Fruit fly (Drosophila melanogaster) whole organism, wandering third instar larva: ENCODE data around the gene CG13250.
"Not testable (repeated sequence)": the region's sequence is repeated elsewhere in the genome, so short reads cannot be mapped to it uniquely, and the experiment has no call there.

Experiments
- Abd-B ChIP-seq: fragments of >200 bp; optimal IDR thresholded peaks from 2 replicates; lab custom pipeline; 2017; ENCODE audit warnings: missing biosample characterization, missing genetic modification characterization
- CG32264 ChIP-seq: fragments of 200-800 bp; sonication (Bioruptor generic); optimal IDR thresholded peaks from 2 replicates; lab custom pipeline; 2016; ENCODE audit warnings: missing biosample characterization, missing genetic modification characterization
- CG9705 ChIP-seq: fragments of 200-800 bp; sonication (Bioruptor generic); optimal IDR thresholded peaks from 2 replicates; lab custom pipeline; 2018; ENCODE audit warnings: missing biosample characterization, mild to moderate bottlenecking, missing genetic modification characterization
- CrebA ChIP-seq: fragments of 200-800 bp; sonication (Bioruptor generic); optimal IDR thresholded peaks from 2 replicates; lab custom pipeline; 2016; ENCODE audit warnings: missing biosample characterization, mild to moderate bottlenecking, missing genetic modification characterization, borderline replicate concordance
- Dfd ChIP-seq: fragments of >200 bp; optimal IDR thresholded peaks from 2 replicates; lab custom pipeline; 2017; ENCODE audit warnings: missing biosample characterization, missing genetic modification characterization
- Dif ChIP-seq: fragments of 200-275, 200-300 bp; sonication (Bioruptor generic); optimal IDR thresholded peaks from 2 replicates; lab custom pipeline; 2018; ENCODE audit warnings: missing biosample characterization, missing genetic modification characterization; ENCODE audit not compliant: partially characterized antibody
- GATAd ChIP-seq: sonication (Bioruptor generic); optimal IDR thresholded peaks from 2 replicates; lab custom pipeline; 2016; ENCODE audit warnings: missing biosample characterization, missing genetic modification characterization
- HLH106 ChIP-seq: fragments of 200-800 bp; optimal IDR thresholded peaks from 3 replicates; lab custom pipeline; 2019; ENCODE audit warnings: missing biosample characterization, mild to moderate bottlenecking, missing genetic modification characterization, moderate library complexity
- Hnf4 ChIP-seq: fragments of 200-800 bp; sonication (Bioruptor generic); optimal IDR thresholded peaks from 2 replicates; lab custom pipeline; 2016; ENCODE audit warnings: missing biosample characterization, mild to moderate bottlenecking, missing genetic modification characterization
- Hr78 ChIP-seq: fragments of >200 bp; optimal IDR thresholded peaks from 2 replicates; lab custom pipeline; 2017; ENCODE audit warnings: missing biosample characterization, missing genetic modification characterization
- Hr83 ChIP-seq: fragments of 200-300 bp; sonication (Bioruptor generic); optimal IDR thresholded peaks from 2 replicates; lab custom pipeline; 2016; ENCODE audit warnings: missing biosample characterization, mild to moderate bottlenecking, missing genetic modification characterization, moderate library complexity; ENCODE audit not compliant: poor library complexity, severe bottlenecking
- Jra ChIP-seq: sonication (Bioruptor generic); optimal IDR thresholded peaks from 2 replicates; lab custom pipeline; 2016; ENCODE audit warnings: missing biosample characterization, missing genetic modification characterization
- Mio ChIP-seq: sonication (Bioruptor generic); optimal IDR thresholded peaks from 2 replicates; lab custom pipeline; 2016; ENCODE audit warnings: missing biosample characterization, missing genetic modification characterization
- Myc ChIP-seq: fragments of >200 bp; optimal IDR thresholded peaks from 2 replicates; lab custom pipeline; 2017
- N ChIP-seq: fragments of >200 bp; optimal IDR thresholded peaks from 2 replicates; lab custom pipeline; 2018; ENCODE audit warnings: missing biosample characterization, missing external identifiers, missing genetic modification characterization
- OdsH ChIP-seq: fragments of 200-800 bp; sonication (Bioruptor generic); optimal IDR thresholded peaks from 2 replicates; lab custom pipeline; 2016; ENCODE audit warnings: missing biosample characterization, mild to moderate bottlenecking, missing genetic modification characterization
- Rel ChIP-seq, 2 experiments: fragments of 200-800 bp; sonication (Bioruptor generic) in 1 of 2; optimal IDR thresholded peaks; 2 replicates in 1 of 2; 3 replicates in 1 of 2; lab custom pipeline; 2016 to 2019; ENCODE audit warnings: mild to moderate bottlenecking in 2 of 2, missing biosample characterization in 2 of 2, missing genetic modification characterization in 2 of 2, moderate library complexity in 1 of 2
- Sp1 ChIP-seq: fragments of 200-800 bp; sonication (Bioruptor generic); optimal IDR thresholded peaks from 3 replicates; lab custom pipeline; 2019; ENCODE audit warnings: missing biosample characterization, mild to moderate bottlenecking, missing genetic modification characterization, moderate library complexity
- Vsx2 ChIP-seq: fragments of 200-300, 225-300 bp; sonication (Bioruptor generic); optimal IDR thresholded peaks from 2 replicates; lab custom pipeline; 2018; ENCODE audit warnings: missing biosample characterization, missing genetic modification characterization; ENCODE audit not compliant: partially characterized antibody
- br ChIP-seq: fragments of 200-800 bp; sonication (Bioruptor generic); optimal IDR thresholded peaks from 2 replicates; lab custom pipeline; 2016; ENCODE audit warnings: missing biosample characterization, missing genetic modification characterization
- brk ChIP-seq: fragments of 200-800 bp; sonication (Bioruptor generic); optimal IDR thresholded peaks from 2 replicates; lab custom pipeline; 2016; ENCODE audit warnings: missing biosample characterization, mild to moderate bottlenecking, missing genetic modification characterization
- dl ChIP-seq, 2 experiments: fragments of 175-275, 200-275 bp in 1 of 2; fragments of 200-275 bp in 1 of 2; sonication (Bioruptor generic); optimal IDR thresholded peaks; lab custom pipeline; 2018; ENCODE audit warnings: mild to moderate bottlenecking in 2 of 2, missing biosample characterization in 2 of 2, missing genetic modification characterization in 2 of 2, moderate library complexity in 2 of 2; ENCODE audit not compliant: partially characterized antibody in 2 of 2, insufficient read depth in 1 of 2
- dmrt93B ChIP-seq: fragments of 200-800 bp; sonication (Bioruptor generic); optimal IDR thresholded peaks from 2 replicates; lab custom pipeline; 2018; ENCODE audit warnings: missing biosample characterization, mild to moderate bottlenecking, missing genetic modification characterization
- dsf ChIP-seq: sonication (Bioruptor generic); optimal IDR thresholded peaks from 2 replicates; lab custom pipeline; 2016; ENCODE audit warnings: missing biosample characterization, missing genetic modification characterization, borderline replicate concordance
- ey ChIP-seq: fragments of 200-800 bp; sonication (Bioruptor generic); optimal IDR thresholded peaks from 2 replicates; lab custom pipeline; 2016; ENCODE audit warnings: missing biosample characterization, missing genetic modification characterization
- foxo ChIP-seq, 2 experiments: fragments of 200-800 bp; sonication (Bioruptor generic); optimal IDR thresholded peaks; 2 replicates in 1 of 2; 3 replicates in 1 of 2; lab custom pipeline; 2016 to 2017; ENCODE audit warnings: missing biosample characterization in 2 of 2, missing genetic modification characterization in 2 of 2
- fru ChIP-seq: fragments of 200-800 bp; sonication (Bioruptor generic); optimal IDR thresholded peaks from 3 replicates; lab custom pipeline; 2016; ENCODE audit warnings: missing biosample characterization, mild to moderate bottlenecking, missing genetic modification characterization
- h ChIP-seq: fragments of 200-800 bp; sonication (Bioruptor generic); optimal IDR thresholded peaks from 3 replicates; lab custom pipeline; 2016; ENCODE audit warnings: missing biosample characterization, mild to moderate bottlenecking, missing genetic modification characterization
- jim ChIP-seq: fragments of 175-275, 200-325 bp; sonication (Bioruptor generic); optimal IDR thresholded peaks from 2 replicates; lab custom pipeline; 2016; ENCODE audit warnings: missing biosample characterization, mild to moderate bottlenecking, missing genetic modification characterization
- lola ChIP-seq: fragments of >200 bp; optimal IDR thresholded peaks from 2 replicates; lab custom pipeline; 2017; ENCODE audit warnings: missing biosample characterization, missing genetic modification characterization
- pan ChIP-seq: fragments of >200 bp; optimal IDR thresholded peaks from 2 replicates; lab custom pipeline; 2017
- psq ChIP-seq: fragments of 200-800 bp; sonication (Bioruptor generic); optimal IDR thresholded peaks from 3 replicates; lab custom pipeline; 2017; ENCODE audit warnings: missing biosample characterization, mild to moderate bottlenecking, missing genetic modification characterization, moderate library complexity
- rgr ChIP-seq: fragments of 200-800 bp; sonication (Bioruptor generic); optimal IDR thresholded peaks from 3 replicates; lab custom pipeline; 2016; ENCODE audit warnings: missing biosample characterization, mild to moderate bottlenecking, missing genetic modification characterization
- sage ChIP-seq: fragments of 200-800 bp; sonication (Bioruptor generic); optimal IDR thresholded peaks from 2 replicates; lab custom pipeline; 2016; ENCODE audit warnings: missing biosample characterization, mild to moderate bottlenecking, missing genetic modification characterization
- sv ChIP-seq: fragments of 200-800 bp; sonication (Bioruptor generic); optimal IDR thresholded peaks from 3 replicates; lab custom pipeline; 2016; ENCODE audit warnings: missing biosample characterization, missing genetic modification characterization
- tai ChIP-seq: sonication (Bioruptor generic); optimal IDR thresholded peaks from 2 replicates; lab custom pipeline; 2016; ENCODE audit warnings: missing biosample characterization, missing genetic modification characterization
- usp ChIP-seq: fragments of >200 bp; optimal IDR thresholded peaks from 2 replicates; lab custom pipeline; 2017; ENCODE audit warnings: missing biosample characterization, missing genetic modification characterization
- woc ChIP-seq: sonication (Bioruptor generic); optimal IDR thresholded peaks from 2 replicates; lab custom pipeline; 2016; ENCODE audit warnings: missing biosample characterization, mild to moderate bottlenecking, missing genetic modification characterization

Gene CG13250

dm6 chr3L:20503886-20504285 lies 29.6 kb upstream of the CG13250 start, which contains the start of gene CG17637:
CG17637 (plus strand) TSS chr3L:20504186.
- TF ChIP-seq sv (GFP tag; lab: Kevin White, UChicago); Rel (GFP tag; optimal IDR thresholded peaks at IDR 0.05; lab: Kevin White, UChicago); Rel (tag; optimal IDR thresholded peaks at IDR 0.05; lab: Kevin White, UChicago); CG9705 (GFP tag; lab: Kevin White, UChicago): not testable (repeated sequence)

dm6 chr3L:20505732-20506131 lies 27.8 kb upstream of the CG13250 start, which contains the start of gene CG5078:
CG5078 (plus strand) TSS chr3L:20506032.
- no peak for TF ChIP-seq Abd-B (GFP tag; lab: Kevin White, UChicago)
- TF ChIP-seq Jra (GFP tag; lab: Kevin White, UChicago): no peak
- TF ChIP-seq h: no peak
- no peak for TF ChIP-seq sv (GFP tag; lab: Kevin White, UChicago)
- TF ChIP-seq dl (GFP tag; optimal IDR thresholded peaks at IDR 0.05; lab: Kevin White, UChicago; ENCODE audit: insufficient read depth in 1 of 2, partially characterized antibody in 2 of 2): no peak
- TF ChIP-seq usp (GFP tag; lab: Kevin White, UChicago): no peak
- no peak for TF ChIP-seq Hr83 (GFP tag; lab: Kevin White, UChicago)
- no peak for TF ChIP-seq dsf (GFP tag; lab: Kevin White, UChicago)
- TF ChIP-seq Mio (GFP tag; lab: Kevin White, UChicago): no peak
- TF ChIP-seq brk (GFP tag; lab: Kevin White, UChicago): no peak
- TF ChIP-seq CG32264 (GFP tag; lab: Kevin White, UChicago): no peak

- TF ChIP-seq usp (GFP tag; lab: Kevin White, UChicago) (no peak), h (no peak), Sp1 (GFP tag; lab: Kevin White, UChicago) (no peak), HLH106 (tag; lab: Kevin White, UChicago) (no peak), Jra (GFP tag; lab: Kevin White, UChicago) (no peak), Abd-B (GFP tag; lab: Kevin White, UChicago) (no peak), CrebA (no peak), foxo (GFP tag; optimal IDR thresholded peaks at IDR 0.05; lab: Kevin White, UChicago) (no peak), GATAd (GFP tag; lab: Kevin White, UChicago) (no peak), sage (no peak)
These were observed 26.0 kb upstream of the CG13250 start for dm6 chr3L:20507552-20507951.

dm6 chr3L:20508136-20508635 lies 25.3 kb upstream of the CG13250 start:
- TF ChIP-seq dl (GFP tag; optimal IDR thresholded peaks at IDR 0.05; lab: Kevin White, UChicago; ENCODE audit: insufficient read depth in 1 of 2, partially characterized antibody in 2 of 2) (peak; percentile 2 to 53), Jra (GFP tag; lab: Kevin White, UChicago) (peak; percentile 89), Abd-B (GFP tag; lab: Kevin White, UChicago) (no peak), Hnf4 (GFP tag; lab: Kevin White, UChicago) (peak; percentile 89), fru (GFP tag; lab: Kevin White, UChicago) (peak; percentile 93), Dif (peak; percentile 48), CG32264 (GFP tag; lab: Kevin White, UChicago) (peak; percentile 81), CrebA (no peak), psq (peak; percentile 91), sage (peak; percentile 87), ey (GFP tag; lab: Kevin White, UChicago) (peak; percentile 92), CG9705 (GFP tag; lab: Kevin White, UChicago) (peak; percentile 85), Hr78 (no peak), HLH106 (tag; lab: Kevin White, UChicago) (peak; percentile 87), br (GFP tag; lab: Kevin White, UChicago) (peak; percentile 91), rgr (GFP tag; lab: Kevin White, UChicago) (peak; percentile 92), N (GFP tag; lab: Kevin White, UChicago) (no peak), brk (GFP tag; lab: Kevin White, UChicago) (peak; percentile 76), Vsx2 (GFP tag; lab: Kevin White, UChicago) (peak; percentile 21), Hr83 (GFP tag; lab: Kevin White, UChicago) (peak; percentile 88), lola (no peak), Rel (GFP tag; optimal IDR thresholded peaks at IDR 0.05; lab: Kevin White, UChicago) (peak; percentile 38), Rel (tag; optimal IDR thresholded peaks at IDR 0.05; lab: Kevin White, UChicago) (no peak), h (peak; percentile 97), tai (GFP tag; lab: Kevin White, UChicago) (peak; percentile 91), usp (GFP tag; lab: Kevin White, UChicago) (no peak), OdsH (peak; percentile 93), Sp1 (GFP tag; lab: Kevin White, UChicago) (peak; percentile 91), sv (GFP tag; lab: Kevin White, UChicago) (peak; percentile 79), dmrt93B (GFP tag; lab: Kevin White, UChicago) (peak; percentile 89), Myc (lab: Kevin White, UChicago) (no peak), pan (no peak), jim (GFP tag; lab: Kevin White, UChicago) (peak; percentile 75), woc (GFP tag; lab: Kevin White, UChicago) (peak; percentile 92), foxo (GFP tag; optimal IDR thresholded peaks at IDR 0.05; lab: Kevin White, UChicago) (peak; percentile 17 to 95), dsf (GFP tag; lab: Kevin White, UChicago) (peak; percentile 56), GATAd (GFP tag; lab: Kevin White, UChicago) (peak; percentile 43), Dfd (no peak), Mio (GFP tag; lab: Kevin White, UChicago) (peak; percentile 45)
